Fruit fly (Drosophila melanogaster) whole organism, embryonic: ENCODE measurements around the gene Hmt4-20.
A peak's percentile ranks its signal among the peaks of the same experiment; 100 is the strongest.

Source experiments
- Adf1 ChIP-seq: fragments of 200-800 bp; sonication (Bioruptor generic); IDR thresholded peaks from 2 replicates; pipeline ENCODE4 v1.3.6; 2022; ENCODE audit warnings: missing biosample characterization, missing genetic modification characterization
- CG1024 ChIP-seq: fragments of 200-800 bp; sonication (Bioruptor generic); IDR thresholded peaks from 2 replicates; pipeline ENCODE4 v1.3.6; 2022; ENCODE audit warnings: missing biosample characterization, missing genetic modification characterization
- CG14860 ChIP-seq: fragments of 200-800 bp; sonication (Bioruptor generic); IDR thresholded peaks from 3 replicates; pipeline ENCODE4 v1.3.6; 2022; ENCODE audit warnings: missing biosample characterization, missing genetic modification characterization; ENCODE audit not compliant: partially characterized antibody
- CG14965 ChIP-seq: fragments of 200-800 bp; sonication (Bioruptor generic); optimal IDR thresholded peaks from 2 replicates; lab custom pipeline; 2016; ENCODE audit warnings: missing biosample characterization, missing genetic modification characterization, borderline replicate concordance
- CG15073 ChIP-seq: fragments of 200-800 bp; sonication (Bioruptor generic); optimal IDR thresholded peaks from 2 replicates; lab custom pipeline; 2016; ENCODE audit warnings: missing biosample characterization, missing genetic modification characterization
- CG1603 ChIP-seq: fragments of 200-800 bp; sonication (Bioruptor generic); optimal IDR thresholded peaks from 2 replicates; lab custom pipeline; 2019; ENCODE audit warnings: missing biosample characterization, mild to moderate bottlenecking, missing genetic modification characterization, moderate library complexity
- CG1647 ChIP-seq: fragments of 200-800 bp; sonication (Bioruptor generic); optimal IDR thresholded peaks from 3 replicates; lab custom pipeline; 2016; ENCODE audit warnings: missing biosample characterization, missing genetic modification characterization
- CG16815 ChIP-seq: fragments of 200-800 bp; sonication (Bioruptor generic); optimal IDR thresholded peaks from 3 replicates; lab custom pipeline; 2017; ENCODE audit warnings: missing biosample characterization, mild to moderate bottlenecking, missing genetic modification characterization
- CG18764 ChIP-seq: fragments of 200-800 bp; sonication (Bioruptor generic); optimal IDR thresholded peaks from 3 replicates; lab custom pipeline; 2016; ENCODE audit warnings: missing biosample characterization, missing genetic modification characterization
- CG30431 ChIP-seq: fragments of 200-800 bp; sonication (Bioruptor generic); optimal IDR thresholded peaks from 2 replicates; lab custom pipeline; 2017; ENCODE audit warnings: missing biosample characterization, missing genetic modification characterization
- CG3847 ChIP-seq: fragments of 200-800 bp; sonication (Bioruptor generic); IDR thresholded peaks from 2 replicates; pipeline ENCODE4 v1.3.6; 2022; ENCODE audit warnings: missing biosample characterization, missing genetic modification characterization
- CG42726 ChIP-seq: fragments of 200-800 bp; sonication (Bioruptor generic); IDR thresholded peaks from 2 replicates; pipeline ENCODE4 v1.3.6; 2022; ENCODE audit warnings: missing biosample characterization, missing genetic modification characterization; ENCODE audit not compliant: partially characterized antibody
- CG4730 ChIP-seq: fragments of 200-800 bp; sonication (Bioruptor generic); IDR thresholded peaks from 2 replicates; pipeline ENCODE4 v1.3.6; 2022; ENCODE audit warnings: missing biosample characterization, missing genetic modification characterization
- CG5953 ChIP-seq: fragments of 200-800 bp; sonication (Bioruptor generic); IDR thresholded peaks from 2 replicates; pipeline ENCODE4 v1.3.6; 2022; ENCODE audit warnings: missing biosample characterization, missing genetic modification characterization
- CG7271 ChIP-seq: fragments of 200-800 bp; sonication (Bioruptor generic); optimal IDR thresholded peaks from 2 replicates; lab custom pipeline; 2018; ENCODE audit warnings: missing biosample characterization, mild to moderate bottlenecking, missing genetic modification characterization, moderate library complexity
- CG8089 ChIP-seq: fragments of 200-800 bp; sonication (Bioruptor generic); optimal IDR thresholded peaks from 3 replicates; lab custom pipeline; 2016; ENCODE audit warnings: missing biosample characterization, missing genetic modification characterization
- CG9215 ChIP-seq: fragments of 200-800 bp; sonication (Bioruptor generic); IDR thresholded peaks from 2 replicates; pipeline ENCODE4 v1.3.6; 2022; ENCODE audit warnings: missing biosample characterization, missing genetic modification characterization
- CG9817 ChIP-seq: fragments of 200-800 bp; sonication (Bioruptor generic); optimal IDR thresholded peaks from 2 replicates; lab custom pipeline; 2018; ENCODE audit warnings: missing biosample characterization, mild to moderate bottlenecking, missing genetic modification characterization, moderate library complexity
- CoRest ChIP-seq: fragments of 200-800 bp; sonication (Bioruptor generic); optimal IDR thresholded peaks from 3 replicates; lab custom pipeline; 2018; ENCODE audit warnings: missing biosample characterization, mild to moderate bottlenecking, missing genetic modification characterization, moderate library complexity
- Dip2 ChIP-seq: fragments of 200-800 bp; sonication (Bioruptor generic); IDR thresholded peaks from 2 replicates; pipeline ENCODE4 v1.3.6; 2022; ENCODE audit warnings: missing biosample characterization, missing genetic modification characterization
- Dp ChIP-seq: fragments of 200-800 bp; sonication (Bioruptor generic); optimal IDR thresholded peaks from 2 replicates; lab custom pipeline; 2018; ENCODE audit warnings: missing biosample characterization, mild to moderate bottlenecking, missing genetic modification characterization, moderate library complexity
- Dref ChIP-seq: fragments of 200-800 bp; sonication (Bioruptor generic); IDR thresholded peaks from 2 replicates; pipeline ENCODE4 v1.3.6; 2022; ENCODE audit warnings: missing biosample characterization, missing genetic modification characterization
- E2f1 ChIP-seq: fragments of 200-800 bp; sonication (Bioruptor generic); IDR thresholded peaks from 2 replicates; pipeline ENCODE4 v1.3.6; 2022; ENCODE audit warnings: missing biosample characterization, missing genetic modification characterization
- Hand ChIP-seq: fragments of 200-800 bp; sonication (Bioruptor generic); optimal IDR thresholded peaks from 2 replicates; lab custom pipeline; 2017; ENCODE audit warnings: mild to moderate bottlenecking, missing biosample characterization, missing genetic modification reagents, missing genetic modification characterization
- Mrtf ChIP-seq: fragments of 200-800 bp; sonication (Bioruptor generic); IDR thresholded peaks from 3 replicates; pipeline ENCODE4 v1.3.6; 2022; ENCODE audit warnings: missing biosample characterization, missing genetic modification characterization
- Nf-YB ChIP-seq: fragments of 200-800 bp; sonication (Bioruptor generic); optimal IDR thresholded peaks from 3 replicates; lab custom pipeline; 2019; ENCODE audit warnings: missing biosample characterization, mild to moderate bottlenecking, missing genetic modification characterization, moderate library complexity
- Oaz ChIP-seq: fragments of 200-800 bp; sonication (Bioruptor generic); IDR thresholded peaks from 2 replicates; pipeline ENCODE4 v1.3.6; 2022; ENCODE audit warnings: missing biosample characterization, missing genetic modification characterization
- Opbp ChIP-seq: fragments of 200-800 bp; sonication (Bioruptor generic); IDR thresholded peaks from 3 replicates; pipeline ENCODE4 v1.3.6; 2022; ENCODE audit warnings: missing biosample characterization, missing genetic modification characterization; ENCODE audit not compliant: partially characterized antibody
- Spps ChIP-seq: fragments of 200-800 bp; sonication (Bioruptor generic); optimal IDR thresholded peaks from 2 replicates; lab custom pipeline; 2018; ENCODE audit warnings: missing biosample characterization, mild to moderate bottlenecking, missing genetic modification characterization
- bab2 ChIP-seq: fragments of 200-800 bp; sonication (Bioruptor generic); optimal IDR thresholded peaks from 2 replicates; lab custom pipeline; 2016; ENCODE audit warnings: missing biosample characterization, missing genetic modification characterization
- bsh ChIP-seq, 2 experiments: fragments of 200-800 bp; sonication (Bioruptor generic); optimal IDR thresholded peaks; 2 replicates each; lab custom pipeline; 2017 to 2018; ENCODE audit warnings: mild to moderate bottlenecking in 2 of 2, missing biosample characterization in 2 of 2, missing genetic modification characterization in 2 of 2, moderate library complexity in 1 of 2
- cas ChIP-seq: fragments of 200-800 bp; sonication (Bioruptor generic); IDR thresholded peaks from 2 replicates; pipeline ENCODE4 v1.3.6; 2022; ENCODE audit warnings: missing biosample characterization, missing genetic modification characterization
- chinmo ChIP-seq: fragments of 200-800 bp; sonication (Bioruptor generic); IDR thresholded peaks from 4 replicates; pipeline ENCODE4 v1.3.6; 2022; ENCODE audit warnings: missing biosample characterization, missing genetic modification characterization; ENCODE audit not compliant: partially characterized antibody
- ci ChIP-seq: fragments of 200-800 bp; sonication (Bioruptor generic); IDR thresholded peaks from 3 replicates; pipeline ENCODE4 v1.3.6; 2022; ENCODE audit warnings: missing biosample characterization, missing genetic modification characterization
- crol ChIP-seq: fragments of 200-800 bp; sonication (Bioruptor generic); IDR thresholded peaks from 2 replicates; pipeline ENCODE4 v1.3.6; 2022; ENCODE audit warnings: missing biosample characterization, missing genetic modification characterization
- crp ChIP-seq, 2 experiments: fragments of 200-800 bp; sonication (Bioruptor generic); optimal IDR thresholded peaks; 2 replicates in 1 of 2; 3 replicates in 1 of 2; lab custom pipeline; 2017; ENCODE audit warnings: missing biosample characterization in 2 of 2, missing genetic modification characterization in 2 of 2, mild to moderate bottlenecking in 1 of 2, moderate library complexity in 1 of 2
- cwo ChIP-seq: fragments of 200-800 bp; sonication (Bioruptor generic); optimal IDR thresholded peaks from 3 replicates; lab custom pipeline; 2017; ENCODE audit warnings: missing biosample characterization, missing genetic modification characterization, mild to moderate bottlenecking, moderate library complexity, missing genetic modification reagents
- dimm ChIP-seq: fragments of 200-800 bp; sonication (Bioruptor generic); IDR thresholded peaks from 2 replicates; pipeline ENCODE4 v1.3.6; 2022; ENCODE audit warnings: missing biosample characterization, missing genetic modification characterization
- dpn ChIP-seq, 2 experiments: fragments of 200-800 bp; sonication (Bioruptor generic); optimal IDR thresholded peaks; 3 replicates each; lab custom pipeline; 2016; ENCODE audit warnings: missing biosample characterization in 2 of 2, missing genetic modification characterization in 2 of 2
- hbn ChIP-seq: fragments of 200-800 bp; sonication (Bioruptor generic); IDR thresholded peaks from 2 replicates; pipeline ENCODE4 v1.3.6; 2022; ENCODE audit warnings: missing biosample characterization, missing genetic modification characterization; ENCODE audit not compliant: partially characterized antibody
- nom ChIP-seq: fragments of 200-800 bp; sonication (Bioruptor generic); optimal IDR thresholded peaks from 2 replicates; lab custom pipeline; 2017; ENCODE audit warnings: missing biosample characterization, missing genetic modification characterization, mild to moderate bottlenecking, moderate library complexity, missing genetic modification reagents
- sens-2 ChIP-seq: fragments of 200-800 bp; sonication (Bioruptor generic); IDR thresholded peaks from 2 replicates; pipeline ENCODE4 v1.3.6; 2022; ENCODE audit warnings: missing biosample characterization, missing genetic modification characterization
- seq ChIP-seq: fragments of 200-800 bp; sonication (Bioruptor generic); IDR thresholded peaks from 2 replicates; pipeline ENCODE4 v1.3.6; 2022; ENCODE audit warnings: missing biosample characterization, missing genetic modification characterization
- sim ChIP-seq: fragments of 200-800 bp; sonication (Bioruptor generic); IDR thresholded peaks from 2 replicates; pipeline ENCODE4 v1.3.6; 2022; ENCODE audit warnings: missing biosample characterization, missing genetic modification characterization
- slou ChIP-seq: fragments of 200-800 bp; sonication (Bioruptor generic); optimal IDR thresholded peaks from 3 replicates; lab custom pipeline; 2016; ENCODE audit warnings: missing biosample characterization, missing genetic modification characterization
- tll ChIP-seq, 2 experiments: fragments of 200-800 bp in 1 of 2; fragments of >200 bp in 1 of 2; sonication (Bioruptor generic) in 1 of 2; optimal IDR thresholded peaks; 2 replicates each; lab custom pipeline; 2017 to 2019; ENCODE audit warnings: missing biosample characterization in 2 of 2, missing genetic modification characterization in 2 of 2, mild to moderate bottlenecking in 1 of 2, moderate library complexity in 1 of 2
- toy ChIP-seq: fragments of 200-800 bp; sonication (Bioruptor generic); IDR thresholded peaks from 2 replicates; pipeline ENCODE4 v1.3.6; 2022; ENCODE audit warnings: missing biosample characterization, missing genetic modification characterization
- unc-4 ChIP-seq: fragments of 200-800 bp; sonication (Bioruptor generic); IDR thresholded peaks from 2 replicates; pipeline ENCODE4 v1.3.6; 2022; ENCODE audit warnings: missing biosample characterization, missing genetic modification characterization; ENCODE audit not compliant: partially characterized antibody

Gene Hmt4-20

DNA sequence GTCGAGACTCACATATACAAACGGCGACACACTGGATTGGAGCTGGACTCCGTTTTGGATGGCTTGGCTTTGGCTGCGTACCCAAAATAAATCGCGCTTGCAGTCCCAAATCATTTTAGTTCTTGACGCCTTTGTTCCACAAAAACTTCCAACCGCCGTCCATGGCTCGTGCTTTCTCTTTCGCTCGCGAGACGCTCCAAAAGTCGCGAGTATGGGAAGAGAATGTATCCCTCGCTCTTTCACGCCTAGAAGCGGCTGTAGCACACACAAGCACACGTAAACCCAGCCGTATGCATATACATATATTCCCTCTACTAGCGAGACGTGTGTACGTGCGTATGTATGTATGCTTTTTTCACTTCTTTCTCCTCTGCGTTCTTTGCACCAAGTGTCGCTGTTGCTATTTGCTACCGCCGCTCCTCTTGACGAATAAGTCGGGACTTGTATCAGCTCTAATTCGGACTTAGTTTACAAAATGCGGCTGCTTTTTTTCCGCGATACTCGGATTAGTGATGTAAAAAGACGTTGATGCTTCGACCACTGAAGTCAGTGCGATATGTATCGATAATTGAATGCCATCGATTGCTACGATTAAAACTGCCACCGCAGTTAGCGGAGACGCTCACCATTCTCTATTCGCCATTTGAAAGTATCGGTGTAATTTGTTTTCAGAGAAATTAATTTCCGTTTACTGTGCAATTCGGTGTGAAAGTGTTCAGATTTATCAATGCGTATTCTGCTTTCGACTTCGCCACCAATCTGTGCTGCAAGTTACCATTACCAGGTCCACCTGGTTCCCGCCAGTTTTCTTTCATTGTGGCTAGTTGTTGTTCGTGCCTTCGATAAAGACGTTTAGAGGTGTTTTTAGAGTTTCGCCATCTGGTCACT, at the start of gene Hmt4-20, which contains the start of gene SkpA (continued):
- TF ChIP-seq ci (GFP tag; lab: Robert Waterston, UW) = 0 out of 3 replicates have a peak, but pooled peaks have one; percentile 27
- peak; percentile 14 for TF ChIP-seq CG9817 (tag; lab: Kevin White, UChicago)
- peak in 1 of 2 experiments; percentile 58 for TF ChIP-seq tll (GFP tag; optimal IDR thresholded peaks at IDR 0.05; lab: Kevin White, UChicago)
- no peak for TF ChIP-seq seq (GFP tag; lab: Robert Waterston, UW)
- no peak for TF ChIP-seq sim (GFP tag; lab: Robert Waterston, UW)
- no peak for TF ChIP-seq dpn (GFP tag; optimal IDR thresholded peaks at IDR 0.05; lab: Kevin White, UChicago)
- TF ChIP-seq Dip2 (GFP tag; lab: Robert Waterston, UW) = no peak
- peak; percentile 88 for TF ChIP-seq CG14860
- TF ChIP-seq CG18764 (GFP tag; lab: Kevin White, UChicago) = no peak
- TF ChIP-seq Opbp (GFP tag; lab: Robert Waterston, UW) = peak; percentile 93
- TF ChIP-seq cas (GFP tag; lab: Robert Waterston, UW) = no peak
- no peak for TF ChIP-seq CG8089 (GFP tag; lab: Kevin White, UChicago)
- TF ChIP-seq Dref = peak; percentile 90
- no peak for TF ChIP-seq CG1647 (GFP tag; lab: Kevin White, UChicago)
- TF ChIP-seq unc-4 (GFP tag; lab: Robert Waterston, UW) = peak; percentile 88
- peak; percentile 89; the same call in 3 of the 4 replicates for TF ChIP-seq chinmo (GFP tag; lab: Robert Waterston, UW)
- peak; percentile 79 for TF ChIP-seq hbn (GFP tag; lab: Robert Waterston, UW)
- TF ChIP-seq CG1603 (tag; lab: Kevin White, UChicago) = peak; percentile 71
- TF ChIP-seq CG14965 (GFP tag; lab: Kevin White, UChicago) = no peak
- no peak for TF ChIP-seq slou
- no peak for TF ChIP-seq Hand
- TF ChIP-seq CG16815 (GFP tag; lab: Kevin White, UChicago) = no peak
- no peak for TF ChIP-seq CG1024 (GFP tag; lab: Robert Waterston, UW)
- no peak for TF ChIP-seq dimm (GFP tag; lab: Robert Waterston, UW)
- TF ChIP-seq Adf1 (GFP tag; lab: Robert Waterston, UW) = no peak; the same call in 1 of the 2 replicates
- peak; percentile 59 for TF ChIP-seq Dp (GFP tag; lab: Kevin White, UChicago)
- no peak for TF ChIP-seq nom
- TF ChIP-seq CG4730 (GFP tag; lab: Robert Waterston, UW) = no peak
- TF ChIP-seq sens-2 = no peak
- TF ChIP-seq Oaz = no peak
- no peak for TF ChIP-seq CG5953 (GFP tag; lab: Robert Waterston, UW)
- TF ChIP-seq bab2 (GFP tag; lab: Kevin White, UChicago) = peak; percentile 10
- no peak for TF ChIP-seq Mrtf (GFP tag; lab: Robert Waterston, UW)
- TF ChIP-seq cwo (GFP tag; lab: Kevin White, UChicago) = no peak
- no peak for TF ChIP-seq bsh (GFP tag; optimal IDR thresholded peaks at IDR 0.05; lab: Kevin White, UChicago)
- no peak for TF ChIP-seq Nf-YB (GFP tag; lab: Kevin White, UChicago)
- no peak for TF ChIP-seq CG30431 (GFP tag; lab: Kevin White, UChicago)
- no peak for TF ChIP-seq crp (GFP tag; optimal IDR thresholded peaks at IDR 0.05; lab: Kevin White, UChicago)
- no peak for TF ChIP-seq CG7271 (tag; lab: Kevin White, UChicago)
- no peak for TF ChIP-seq CG15073 (GFP tag; lab: Kevin White, UChicago)
- TF ChIP-seq toy (GFP tag; lab: Robert Waterston, UW) = no peak
- peak; percentile 25 for TF ChIP-seq CoRest
- peak; percentile 96 for TF ChIP-seq CG42726
- TF ChIP-seq E2f1 (GFP tag; lab: Robert Waterston, UW) = no peak
- no peak for TF ChIP-seq CG9215 (GFP tag; lab: Robert Waterston, UW)
- TF ChIP-seq Spps = no peak
- TF ChIP-seq crol = no peak
- peak; percentile 37; the same call in 1 of the 2 replicates for TF ChIP-seq CG3847 (GFP tag; lab: Robert Waterston, UW)
